Fruit fly (Drosophila melanogaster) whole organism, embryonic: ENCODE data around the gene Alp9.

ENCODE experiments used
- Adf1 ChIP-seq: fragments of 200-800 bp; sonication (Bioruptor generic); IDR thresholded peaks from 2 replicates; pipeline ENCODE4 v1.3.6; 2022; ENCODE audit warnings: missing biosample characterization, missing genetic modification characterization
- BEAF-32 ChIP-seq: fragments of 200-800 bp; sonication (Bioruptor generic); optimal IDR thresholded peaks from 3 replicates; lab custom pipeline; 2017; ENCODE audit warnings: missing biosample characterization, missing genetic modification characterization, mild to moderate bottlenecking, moderate library complexity, missing genetic modification reagents
- CG10147 ChIP-seq: fragments of 200-800 bp; sonication (Bioruptor generic); optimal IDR thresholded peaks from 2 replicates; lab custom pipeline; 2019; ENCODE audit warnings: missing biosample characterization, mild to moderate bottlenecking, missing genetic modification characterization, moderate library complexity
- CG10462 ChIP-seq: fragments of 200-800 bp; sonication (Bioruptor generic); optimal IDR thresholded peaks from 2 replicates; lab custom pipeline; 2016; ENCODE audit warnings: missing biosample characterization, missing genetic modification characterization
- CG11456 ChIP-seq: fragments of 200-800 bp; sonication (Bioruptor generic); IDR thresholded peaks from 3 replicates; pipeline ENCODE4 v1.3.6; 2022; ENCODE audit warnings: missing biosample characterization, missing genetic modification characterization
- CG13287 ChIP-seq: fragments of 200-800 bp; sonication (Bioruptor generic); IDR thresholded peaks from 2 replicates; pipeline ENCODE4 v1.3.6; 2022; ENCODE audit warnings: missing biosample characterization, missing genetic modification characterization; ENCODE audit not compliant: partially characterized antibody
- CG16813 ChIP-seq: fragments of 200-800 bp; sonication (Bioruptor generic); IDR thresholded peaks from 3 replicates; pipeline ENCODE4 v1.3.6; 2022; ENCODE audit warnings: missing biosample characterization, missing genetic modification characterization; ENCODE audit not compliant: partially characterized antibody
- CG16815 ChIP-seq: fragments of 200-800 bp; sonication (Bioruptor generic); optimal IDR thresholded peaks from 3 replicates; lab custom pipeline; 2017; ENCODE audit warnings: missing biosample characterization, mild to moderate bottlenecking, missing genetic modification characterization
- CG2199 ChIP-seq: fragments of 200-800 bp; sonication (Bioruptor generic); IDR thresholded peaks from 3 replicates; pipeline ENCODE4 v1.3.6; 2022; ENCODE audit warnings: missing biosample characterization, missing genetic modification characterization
- CG3847 ChIP-seq: fragments of 200-800 bp; sonication (Bioruptor generic); IDR thresholded peaks from 2 replicates; pipeline ENCODE4 v1.3.6; 2022; ENCODE audit warnings: missing biosample characterization, missing genetic modification characterization
- CG4360 ChIP-seq: fragments of 200-800 bp; sonication (Bioruptor generic); IDR thresholded peaks from 2 replicates; pipeline ENCODE4 v1.3.6; 2022; ENCODE audit warnings: missing biosample characterization, missing genetic modification characterization
- CG8388 ChIP-seq: fragments of 200-800 bp; sonication (Bioruptor generic); optimal IDR thresholded peaks from 2 replicates; lab custom pipeline; 2019; ENCODE audit warnings: missing biosample characterization, mild to moderate bottlenecking, missing genetic modification characterization, moderate library complexity
- CG9437 ChIP-seq: fragments of 200-800 bp; sonication (Bioruptor generic); optimal IDR thresholded peaks from 2 replicates; lab custom pipeline; 2018; ENCODE audit warnings: missing biosample characterization, mild to moderate bottlenecking, missing genetic modification characterization
- D ChIP-seq, 2 experiments: fragments of 200-800 bp in 1 of 2; fragments of >200 bp in 1 of 2; sonication (Bioruptor generic) in 1 of 2; optimal IDR thresholded peaks; 2 replicates in 1 of 2; 3 replicates in 1 of 2; lab custom pipeline; 2017; ENCODE audit warnings: mild to moderate bottlenecking in 1 of 2, missing biosample characterization in 1 of 2, missing genetic modification characterization in 1 of 2, missing genetic modification reagents in 1 of 2
- Deaf1 ChIP-seq: fragments of 200-800 bp; optimal IDR thresholded peaks from 3 replicates; lab custom pipeline; 2019; ENCODE audit warnings: missing biosample characterization, mild to moderate bottlenecking, missing genetic modification characterization, moderate library complexity
- Dll ChIP-seq: fragments of 200-800 bp; sonication (Bioruptor generic); IDR thresholded peaks from 4 replicates; pipeline ENCODE4 v1.3.6; 2022; ENCODE audit warnings: missing biosample characterization, missing genetic modification characterization; ENCODE audit not compliant: partially characterized antibody
- ERR ChIP-seq: fragments of 200-800 bp; sonication (Bioruptor generic); optimal IDR thresholded peaks from 2 replicates; lab custom pipeline; 2016; ENCODE audit warnings: missing biosample characterization, missing genetic modification characterization
- Hr51 ChIP-seq, 2 experiments: fragments of 200-800 bp; sonication (Bioruptor generic); optimal IDR thresholded peaks; 2 replicates in 1 of 2; 3 replicates in 1 of 2; lab custom pipeline; 2016 to 2018; ENCODE audit warnings: missing biosample characterization in 2 of 2, missing genetic modification characterization in 2 of 2, mild to moderate bottlenecking in 1 of 2, moderate library complexity in 1 of 2
- Jarid2 ChIP-seq: fragments of 200-800 bp; sonication (Bioruptor generic); optimal IDR thresholded peaks from 3 replicates; lab custom pipeline; 2017; ENCODE audit warnings: mild to moderate bottlenecking, missing biosample characterization, missing genetic modification reagents, missing genetic modification characterization
- Sox100B ChIP-seq: fragments of 200-800 bp; sonication (Bioruptor generic); optimal IDR thresholded peaks from 3 replicates; lab custom pipeline; 2018; ENCODE audit warnings: missing biosample characterization, mild to moderate bottlenecking, missing genetic modification characterization
- aop ChIP-seq: fragments of 200-800 bp; sonication (Bioruptor generic); IDR thresholded peaks from 2 replicates; pipeline ENCODE4 v1.3.6; 2022; ENCODE audit warnings: missing biosample characterization, missing genetic modification characterization
- ap ChIP-seq: fragments of 200-800 bp; sonication (Bioruptor generic); IDR thresholded peaks from 2 replicates; pipeline ENCODE4 v1.3.6; 2022; ENCODE audit warnings: missing biosample characterization, missing genetic modification characterization
- ash1 ChIP-seq: fragments of 200-800 bp; sonication (Bioruptor generic); optimal IDR thresholded peaks from 2 replicates; lab custom pipeline; 2018; ENCODE audit warnings: missing biosample characterization, mild to moderate bottlenecking, missing genetic modification characterization
- az2 ChIP-seq: fragments of 200-800 bp; sonication (Bioruptor generic); optimal IDR thresholded peaks from 3 replicates; lab custom pipeline; 2016; ENCODE audit warnings: missing biosample characterization, missing genetic modification characterization
- bbx ChIP-seq: fragments of 200-800 bp; sonication (Bioruptor generic); IDR thresholded peaks from 2 replicates; pipeline ENCODE4 v1.3.6; 2022; ENCODE audit warnings: missing biosample characterization, missing genetic modification characterization; ENCODE audit not compliant: partially characterized antibody
- cg ChIP-seq: fragments of 200-800 bp; sonication (Bioruptor generic); optimal IDR thresholded peaks from 3 replicates; lab custom pipeline; 2019; ENCODE audit warnings: missing biosample characterization, mild to moderate bottlenecking, missing genetic modification characterization, moderate library complexity
- chinmo ChIP-seq: fragments of 200-800 bp; sonication (Bioruptor generic); IDR thresholded peaks from 4 replicates; pipeline ENCODE4 v1.3.6; 2022; ENCODE audit warnings: missing biosample characterization, missing genetic modification characterization; ENCODE audit not compliant: partially characterized antibody
- crol ChIP-seq: fragments of 200-800 bp; sonication (Bioruptor generic); IDR thresholded peaks from 2 replicates; pipeline ENCODE4 v1.3.6; 2022; ENCODE audit warnings: missing biosample characterization, missing genetic modification characterization
- dm ChIP-seq: fragments of 200-800 bp; sonication (Bioruptor generic); optimal IDR thresholded peaks from 3 replicates; lab custom pipeline; 2016; ENCODE audit warnings: missing biosample characterization, missing genetic modification characterization
- h ChIP-seq: fragments of >200 bp; optimal IDR thresholded peaks from 2 replicates; lab custom pipeline; 2017
- hbn ChIP-seq: fragments of 200-800 bp; sonication (Bioruptor generic); IDR thresholded peaks from 2 replicates; pipeline ENCODE4 v1.3.6; 2022; ENCODE audit warnings: missing biosample characterization, missing genetic modification characterization; ENCODE audit not compliant: partially characterized antibody
- insv ChIP-seq, 2 experiments: fragments of 200-800 bp; sonication (Bioruptor generic); optimal IDR thresholded peaks; 3 replicates each; lab custom pipeline; 2016 to 2018; ENCODE audit warnings: missing biosample characterization in 2 of 2, missing genetic modification characterization in 2 of 2
- kni ChIP-seq: fragments of 200-800 bp; sonication (Bioruptor generic); optimal IDR thresholded peaks from 3 replicates; lab custom pipeline; 2017; ENCODE audit warnings: mild to moderate bottlenecking, missing biosample characterization, missing genetic modification reagents, missing genetic modification characterization
- knrl ChIP-seq: fragments of 200-800 bp; sonication (Bioruptor generic); IDR thresholded peaks from 3 replicates; pipeline ENCODE4 v1.3.6; 2022; ENCODE audit warnings: missing biosample characterization, missing genetic modification characterization; ENCODE audit not compliant: partially characterized antibody
- maf-S ChIP-seq: fragments of 200-800 bp; sonication (Bioruptor generic); optimal IDR thresholded peaks from 2 replicates; lab custom pipeline; 2016; ENCODE audit warnings: missing biosample characterization, missing genetic modification characterization
- p53 ChIP-seq: fragments of 200-800 bp; sonication (Bioruptor generic); optimal IDR thresholded peaks from 2 replicates; lab custom pipeline; 2016; ENCODE audit warnings: missing biosample characterization, missing genetic modification characterization
- ranshi ChIP-seq: fragments of 200-800 bp; sonication (Bioruptor generic); IDR thresholded peaks from 2 replicates; pipeline ENCODE4 v1.3.6; 2022; ENCODE audit warnings: missing biosample characterization, missing genetic modification characterization
- slbo ChIP-seq: fragments of 200-800 bp; sonication (Bioruptor generic); IDR thresholded peaks from 2 replicates; pipeline ENCODE4 v1.3.6; 2022; ENCODE audit warnings: missing biosample characterization, missing genetic modification characterization
- sqz ChIP-seq: fragments of 200-800 bp; sonication (Bioruptor generic); optimal IDR thresholded peaks from 3 replicates; lab custom pipeline; 2018; ENCODE audit warnings: missing biosample characterization, mild to moderate bottlenecking, missing genetic modification characterization
- sr ChIP-seq: fragments of 200-800 bp; sonication (Bioruptor generic); IDR thresholded peaks from 3 replicates; pipeline ENCODE4 v1.3.6; 2022; ENCODE audit warnings: missing biosample characterization, missing genetic modification characterization
- vvl ChIP-seq: fragments of 200-800 bp; sonication (Bioruptor generic); IDR thresholded peaks from 2 replicates; pipeline ENCODE4 v1.3.6; 2022; ENCODE audit warnings: missing biosample characterization, missing genetic modification characterization

Alp9 gene

dm6 chr3L:5630608-5631080, 35.3 kb downstream of the Alp9 start, which contains the start of gene Blimp-1 (continued):
- peak; percentile 58 for TF ChIP-seq Jarid2 (GFP tag; lab: Kevin White, UChicago)
- peak; percentile 24 for TF ChIP-seq D (optimal IDR thresholded peaks at IDR 0.05; lab: Kevin White, UChicago)
- no peak for TF ChIP-seq D (GFP tag; optimal IDR thresholded peaks at IDR 0.05; lab: Kevin White, UChicago)
- no peak for TF ChIP-seq h (lab: Kevin White, UChicago)
- no peak for TF ChIP-seq p53 (GFP tag; lab: Kevin White, UChicago)
- TF ChIP-seq CG16813: no peak
- TF ChIP-seq kni: peak; percentile 44
- no peak for TF ChIP-seq CG13287
- no peak for TF ChIP-seq CG16815 (GFP tag; lab: Kevin White, UChicago)
- TF ChIP-seq CG3847 (GFP tag; lab: Robert Waterston, UW): no peak
- TF ChIP-seq vvl: peak; percentile 38; the same call in 1 of the 2 replicates
- TF ChIP-seq CG8388 (GFP tag; lab: Kevin White, UChicago): no peak
- no peak for TF ChIP-seq ash1
- TF ChIP-seq Hr51 (GFP tag; optimal IDR thresholded peaks at IDR 0.05; lab: Kevin White, UChicago): no peak
- TF ChIP-seq slbo (GFP tag; lab: Robert Waterston, UW): 0 out of 2 replicates have a peak, but pooled peaks have one; percentile 3
- no peak for TF ChIP-seq ap (GFP tag; lab: Robert Waterston, UW)
- TF ChIP-seq CG2199 (GFP tag; lab: Robert Waterston, UW): peak; percentile 85; the same call in 2 of the 3 replicates
- TF ChIP-seq ranshi (GFP tag; lab: Robert Waterston, UW): no peak
- TF ChIP-seq sqz (GFP tag; lab: Kevin White, UChicago): peak; percentile 13
- TF ChIP-seq CG4360 (GFP tag; lab: Robert Waterston, UW): no peak
- no peak for TF ChIP-seq Sox100B (GFP tag; lab: Kevin White, UChicago)
- TF ChIP-seq CG9437 (GFP tag; lab: Kevin White, UChicago): peak; percentile 21
- TF ChIP-seq BEAF-32 (GFP tag; lab: Kevin White, UChicago): no peak
- TF ChIP-seq crol (GFP tag; lab: Robert Waterston, UW): 0 out of 2 replicates have a peak, but pooled peaks have one; percentile 27
- no peak for TF ChIP-seq maf-S (GFP tag; lab: Kevin White, UChicago)
- TF ChIP-seq cg (GFP tag; lab: Kevin White, UChicago): peak; percentile 89
- no peak for TF ChIP-seq hbn (GFP tag; lab: Robert Waterston, UW)
- no peak for TF ChIP-seq insv (GFP tag; optimal IDR thresholded peaks at IDR 0.05; lab: Kevin White, UChicago)
- TF ChIP-seq Adf1 (GFP tag; lab: Robert Waterston, UW): peak; percentile 71
- TF ChIP-seq CG10147 (GFP tag; lab: Kevin White, UChicago): no peak
- TF ChIP-seq chinmo: 0 out of 4 replicates have a peak, but pooled peaks have one; percentile 57
- no peak for TF ChIP-seq dm (GFP tag; lab: Kevin White, UChicago)
- no peak for TF ChIP-seq CG10462 (GFP tag; lab: Kevin White, UChicago)
- 0 out of 2 replicates have a peak, but pooled peaks have one; percentile 16 for TF ChIP-seq bbx (GFP tag; lab: Robert Waterston, UW)
- 0 out of 4 replicates have a peak, but pooled peaks have one; percentile 17 for TF ChIP-seq Dll (GFP tag; lab: Robert Waterston, UW)
- TF ChIP-seq aop (GFP tag; lab: Robert Waterston, UW): 0 out of 2 replicates have a peak, but pooled peaks have one; percentile 8
- no peak for TF ChIP-seq az2
- no peak for TF ChIP-seq ERR (GFP tag; lab: Kevin White, UChicago)
- TF ChIP-seq sr (GFP tag; lab: Robert Waterston, UW): no peak
- no peak for TF ChIP-seq knrl (GFP tag; lab: Robert Waterston, UW)
- TF ChIP-seq Deaf1 (tag; lab: Kevin White, UChicago): peak; percentile 2
- 0 out of 3 replicates have a peak, but pooled peaks have one; percentile 7 for TF ChIP-seq CG11456 (GFP tag; lab: Robert Waterston, UW)
